Worm (Caenorhabditis elegans) whole organism, young adult: ENCODE results near the gene F32D8.3.

Source experiments
- B0336.3 ChIP-seq: fragments of 200-800 bp; sonication (Bioruptor generic); IDR thresholded peaks from 2 replicates; pipeline ENCODE4 v1.3.6; 2022; ENCODE audit warnings: missing genetic modification characterization, missing compliant biosample characterization
- C06A6.2 ChIP-seq: fragments of 200-800 bp; sonication (Bioruptor generic); conservative IDR thresholded peaks from 2 replicates; pipeline ENCODE4 v1.3.6; 2022; ENCODE audit warnings: missing genetic modification characterization, missing compliant biosample characterization
- F10E7.11 ChIP-seq: sonication (generic microtip); optimal IDR thresholded peaks from 2 replicates; lab custom pipeline; 2017; ENCODE audit warnings: mild to moderate bottlenecking, missing genetic modification characterization, moderate library complexity, missing compliant biosample characterization
- F23B12.7 ChIP-seq: sonication (generic microtip); optimal IDR thresholded peaks from 2 replicates; lab custom pipeline; 2017; ENCODE audit warnings: missing genetic modification characterization, mild to moderate bottlenecking, missing compliant biosample characterization, antibody characterized with exemption, moderate library complexity; ENCODE audit not compliant: insufficient read depth
- F33H1.4 ChIP-seq: fragments of 200-800 bp; sonication (Bioruptor generic); IDR thresholded peaks from 2 replicates; pipeline ENCODE4 v1.3.6; 2022; ENCODE audit warnings: missing genetic modification reagents, missing genetic modification characterization, missing compliant biosample characterization
- F37B4.10 ChIP-seq: fragments of 200-800 bp; sonication (Bioruptor generic); IDR thresholded peaks from 2 replicates; pipeline ENCODE4 v1.3.6; 2022; ENCODE audit warnings: missing genetic modification characterization, missing compliant biosample characterization
- F39B2.1 ChIP-seq: fragments of 200-800 bp; sonication (Bioruptor generic); IDR thresholded peaks from 2 replicates; pipeline ENCODE4 v1.3.6; 2022; ENCODE audit warnings: missing genetic modification reagents, missing genetic modification characterization, missing compliant biosample characterization
- F55B11.4 ChIP-seq: sonication (generic microtip); optimal IDR thresholded peaks from 2 replicates; lab custom pipeline; 2016; ENCODE audit warnings: missing compliant biosample characterization, missing genetic modification characterization, borderline replicate concordance; ENCODE audit not compliant: insufficient read depth
- Y67H2A.10 ChIP-seq: fragments of 200-800 bp; sonication (Bioruptor generic); conservative IDR thresholded peaks from 2 replicates; pipeline ENCODE4 v1.3.6; 2022; ENCODE audit warnings: missing genetic modification reagents, missing genetic modification characterization, missing compliant biosample characterization
- Y79H2A.3 ChIP-seq: fragments of 200-800 bp; sonication (Bioruptor generic); conservative IDR thresholded peaks from 2 replicates; pipeline ENCODE4 v1.3.6; 2022; ENCODE audit warnings: missing genetic modification reagents, missing genetic modification characterization, missing compliant biosample characterization
- akir-1 ChIP-seq: fragments of 200-800 bp; sonication (Bioruptor generic); optimal IDR thresholded peaks from 2 replicates; lab custom pipeline; 2018; ENCODE audit warnings: mild to moderate bottlenecking, missing genetic modification characterization, moderate library complexity, missing compliant biosample characterization
- aptf-3 ChIP-seq: fragments of 200-800 bp; sonication (Bioruptor generic); IDR thresholded peaks from 2 replicates; pipeline ENCODE4 v1.3.6; 2022; ENCODE audit warnings: missing genetic modification characterization, missing compliant biosample characterization
- atf-7 ChIP-seq: sonication (generic microtip); optimal IDR thresholded peaks from 2 replicates; lab custom pipeline; 2017; ENCODE audit warnings: mild to moderate bottlenecking, missing genetic modification characterization, missing compliant biosample characterization
- athp-1 ChIP-seq: sonication (generic microtip); optimal IDR thresholded peaks from 2 replicates; lab custom pipeline; 2017; ENCODE audit warnings: mild to moderate bottlenecking, missing genetic modification characterization, missing compliant biosample characterization
- attf-3 ChIP-seq: fragments of 200-800 bp; sonication (Bioruptor generic); conservative IDR thresholded peaks from 2 replicates; pipeline ENCODE4 v1.3.6; 2022; ENCODE audit warnings: missing genetic modification reagents, missing genetic modification characterization, missing compliant biosample characterization
- bed-2 ChIP-seq: fragments of 200-800 bp; sonication (Bioruptor generic); IDR thresholded peaks from 2 replicates; pipeline ENCODE4 v1.3.6; 2022; ENCODE audit warnings: missing genetic modification reagents, missing genetic modification characterization, missing compliant biosample characterization
- ccch-3 ChIP-seq: fragments of 200-800 bp; sonication (Bioruptor generic); optimal IDR thresholded peaks from 2 replicates; lab custom pipeline; 2018; ENCODE audit warnings: mild to moderate bottlenecking, missing genetic modification characterization, missing compliant biosample characterization
- cebp-2 ChIP-seq: fragments of 200-800 bp; sonication (Bioruptor generic); IDR thresholded peaks from 2 replicates; pipeline ENCODE4 v1.3.6; 2022; ENCODE audit warnings: missing genetic modification characterization, missing compliant biosample characterization
- ceh-100 ChIP-seq: fragments of 200-800 bp; sonication (Bioruptor generic); IDR thresholded peaks from 2 replicates; pipeline ENCODE4 v1.3.6; 2022; ENCODE audit warnings: missing genetic modification reagents, missing genetic modification characterization, missing compliant biosample characterization
- ceh-40 ChIP-seq: fragments of 200-800 bp; sonication (Bioruptor generic); IDR thresholded peaks from 2 replicates; pipeline ENCODE4 v1.3.6; 2022; ENCODE audit warnings: missing genetic modification characterization, missing compliant biosample characterization
- ceh-91 ChIP-seq: fragments of 200-800 bp; sonication (Bioruptor generic); IDR thresholded peaks from 2 replicates; pipeline ENCODE4 v1.3.6; 2022; ENCODE audit warnings: missing genetic modification reagents, missing genetic modification characterization, missing compliant biosample characterization
- chd-7 ChIP-seq: sonication (generic microtip); optimal IDR thresholded peaks from 2 replicates; lab custom pipeline; 2016; ENCODE audit warnings: mild to moderate bottlenecking, missing genetic modification characterization, moderate library complexity, missing compliant biosample characterization
- dox-1 ChIP-seq: fragments of 200-800 bp; sonication (Bioruptor generic); IDR thresholded peaks from 2 replicates; pipeline ENCODE4 v1.3.6; 2022; ENCODE audit warnings: missing genetic modification reagents, missing genetic modification characterization, missing compliant biosample characterization
- dpl-1 ChIP-seq: fragments of 150-350 bp; optimal IDR thresholded peaks from 2 replicates; lab custom pipeline; 2014; ENCODE audit warnings: missing biosample characterization, missing genetic modification reagents, missing genetic modification characterization
- egrh-3 ChIP-seq: fragments of 200-800 bp; sonication (Bioruptor generic); IDR thresholded peaks from 2 replicates; pipeline ENCODE4 v1.3.6; 2022; ENCODE audit warnings: missing genetic modification reagents, missing genetic modification characterization, missing compliant biosample characterization
- fkh-3 ChIP-seq: sonication (generic microtip); optimal IDR thresholded peaks from 2 replicates; lab custom pipeline; 2016; ENCODE audit warnings: mild to moderate bottlenecking, missing genetic modification characterization, missing compliant biosample characterization
- him-1 ChIP-seq: sonication (generic microtip); optimal IDR thresholded peaks from 2 replicates; lab custom pipeline; 2016; ENCODE audit warnings: missing genotype, missing genetic modification reagents, missing genetic modification characterization, missing compliant biosample characterization
- let-526 ChIP-seq: fragments of 200-800 bp; sonication (Bioruptor generic); IDR thresholded peaks from 2 replicates; pipeline ENCODE4 v1.3.6; 2022; ENCODE audit warnings: missing genetic modification reagents, missing genetic modification characterization, missing compliant biosample characterization
- lin-26 ChIP-seq: fragments of 200-800 bp; sonication (Bioruptor generic); IDR thresholded peaks from 2 replicates; pipeline ENCODE4 v1.3.6; 2022; ENCODE audit warnings: missing genetic modification reagents, missing genetic modification characterization, missing compliant biosample characterization
- lin-54 ChIP-seq: fragments of 200-800 bp; sonication (Bioruptor generic); optimal IDR thresholded peaks from 2 replicates; lab custom pipeline; 2018; ENCODE audit warnings: mild to moderate bottlenecking, missing genetic modification characterization, missing compliant biosample characterization
- madf-3 ChIP-seq: fragments of 200-800 bp; sonication (Bioruptor generic); IDR thresholded peaks from 2 replicates; pipeline ENCODE4 v1.3.6; 2022; ENCODE audit warnings: missing genetic modification reagents, missing genetic modification characterization, missing compliant biosample characterization
- mcd-1 ChIP-seq: fragments of 200-800 bp; sonication (Bioruptor generic); IDR thresholded peaks from 2 replicates; pipeline ENCODE4 v1.3.6; 2022; ENCODE audit warnings: missing genetic modification reagents, missing genetic modification characterization, missing compliant biosample characterization
- mel-28 ChIP-seq: sonication (generic microtip); optimal IDR thresholded peaks from 2 replicates; lab custom pipeline; 2016; ENCODE audit warnings: borderline replicate concordance, mild to moderate bottlenecking, missing genetic modification characterization, missing compliant biosample characterization
- mes-4 ChIP-seq: sonication (generic microtip); optimal IDR thresholded peaks from 2 replicates; lab custom pipeline; 2016; ENCODE audit warnings: missing genotype, missing genetic modification characterization, missing compliant biosample characterization
- mxl-1 ChIP-seq: sonication (generic microtip); optimal IDR thresholded peaks from 2 replicates; lab custom pipeline; 2016; ENCODE audit warnings: missing genetic modification characterization, missing compliant biosample characterization
- nfya-2 ChIP-seq: fragments of 200-800 bp; sonication (Bioruptor generic); IDR thresholded peaks from 2 replicates; pipeline ENCODE4 v1.3.6; 2022; ENCODE audit warnings: missing genetic modification reagents, missing genetic modification characterization, missing compliant biosample characterization
- nhr-120 ChIP-seq: fragments of 200-800 bp; sonication (Bioruptor generic); IDR thresholded peaks from 2 replicates; pipeline ENCODE4 v1.3.6; 2022; ENCODE audit warnings: missing genetic modification characterization, missing compliant biosample characterization
- nhr-179 ChIP-seq: sonication (generic microtip); optimal IDR thresholded peaks from 2 replicates; lab custom pipeline; 2016; ENCODE audit warnings: mild to moderate bottlenecking, missing genetic modification characterization, missing compliant biosample characterization
- nhr-90 ChIP-seq: sonication (generic microtip); optimal IDR thresholded peaks from 2 replicates; lab custom pipeline; 2016; ENCODE audit warnings: missing genotype, mild to moderate bottlenecking, missing genetic modification characterization, missing compliant biosample characterization
- pbrm-1 ChIP-seq: fragments of 200-800 bp; sonication (Bioruptor generic); IDR thresholded peaks from 2 replicates; pipeline ENCODE4 v1.3.6; 2022; ENCODE audit warnings: missing genetic modification reagents, missing genetic modification characterization, missing compliant biosample characterization
- rcor-1 ChIP-seq: fragments of 200-800 bp; sonication (Bioruptor generic); IDR thresholded peaks from 2 replicates; pipeline ENCODE4 v1.3.6; 2022; ENCODE audit warnings: missing genetic modification reagents, missing genetic modification characterization, missing compliant biosample characterization
- rpc-1 ChIP-seq, 2 experiments: fragments of 150-350 bp in 1 of 2; sonication (generic microtip) in 1 of 2; optimal IDR thresholded peaks; 2 replicates each; lab custom pipeline; 2014 to 2018; ENCODE audit warnings: missing biosample characterization in 1 of 2, missing genetic modification characterization in 1 of 2, missing genetic modification reagents in 1 of 2, missing genotype in 1 of 2
- snpc-1.3 ChIP-seq: sonication (generic microtip); optimal IDR thresholded peaks from 2 replicates; lab custom pipeline; 2017; ENCODE audit warnings: missing genetic modification characterization, mild to moderate bottlenecking, missing compliant biosample characterization, antibody characterized with exemption, moderate library complexity, missing genotype, missing genetic modification reagents; ENCODE audit not compliant: insufficient read depth
- tbp1 ChIP-seq: fragments of 200-800 bp; sonication (Bioruptor generic); optimal IDR thresholded peaks from 2 replicates; lab custom pipeline; 2018; ENCODE audit warnings: mild to moderate bottlenecking, missing genetic modification characterization, missing compliant biosample characterization
- tlf-1 ChIP-seq: fragments of 200-800 bp; sonication (Bioruptor generic); optimal IDR thresholded peaks from 2 replicates; lab custom pipeline; 2018; ENCODE audit warnings: mild to moderate bottlenecking, missing genetic modification characterization, missing compliant biosample characterization
- zim-3 ChIP-seq: sonication (generic microtip); optimal IDR thresholded peaks from 2 replicates; lab custom pipeline; 2017; ENCODE audit warnings: mild to moderate bottlenecking, missing genetic modification characterization, moderate library complexity, missing compliant biosample characterization
- ztf-18 ChIP-seq: sonication (generic microtip); optimal IDR thresholded peaks from 2 replicates; lab custom pipeline; 2016; ENCODE audit warnings: missing genotype, mild to moderate bottlenecking, missing genetic modification characterization, missing compliant biosample characterization
- ztf-28 ChIP-seq: fragments of 200-800 bp; sonication (Bioruptor generic); IDR thresholded peaks from 2 replicates; pipeline ENCODE4 v1.3.6; 2022; ENCODE audit warnings: missing genetic modification reagents, missing genetic modification characterization, missing compliant biosample characterization

F32D8.3 gene

DNA sequence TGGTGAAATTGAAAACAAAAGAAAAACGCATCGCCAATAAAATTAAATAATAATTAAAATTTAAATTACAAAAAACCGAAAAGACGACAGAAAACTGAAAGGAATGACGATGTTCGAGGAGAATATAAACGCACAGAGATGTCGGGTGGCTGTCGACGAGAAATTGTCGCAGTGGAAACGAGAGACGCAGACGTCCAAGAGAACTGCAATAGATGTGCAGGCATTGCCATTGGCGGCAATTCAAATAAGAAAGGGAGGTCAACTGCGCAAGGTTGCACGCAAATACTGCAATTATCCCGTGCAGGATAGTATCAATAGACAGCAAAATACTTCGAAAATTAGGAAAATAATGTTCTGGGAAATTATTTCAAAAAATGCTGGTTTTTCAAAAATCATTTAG is 10.5 kb downstream of the F32D8.3 start (continued):
- TF ChIP-seq F33H1.4: peak; percentile 88
- TF ChIP-seq dox-1 (GFP tag; lab: Robert Waterston, UW): peak; percentile 99
- TF ChIP-seq fkh-3: no peak
- TF ChIP-seq nhr-120 (GFP tag; lab: Robert Waterston, UW): 0 out of 2 replicates have a peak, but pooled peaks have one; percentile 69
- peak; percentile 94 for TF ChIP-seq F39B2.1 (GFP tag; lab: Robert Waterston, UW)
- TF ChIP-seq nhr-90 (tag; lab: Kevin White, UChicago): peak; percentile 96
- TF ChIP-seq chd-7 (tag; lab: Kevin White, UChicago): peak; percentile 97
- peak; percentile 79 for TF ChIP-seq ccch-3
- peak; percentile 1 for TF ChIP-seq mel-28 (tag; lab: Kevin White, UChicago)
- TF ChIP-seq F37B4.10 (GFP tag; lab: Robert Waterston, UW): 0 out of 2 replicates have a peak, but pooled peaks have one; percentile 90
- 0 out of 2 replicates have a peak, but pooled peaks have one; percentile 55 for TF ChIP-seq aptf-3
- peak; percentile 71 for TF ChIP-seq akir-1
- peak; percentile 84 for TF ChIP-seq lin-26 (GFP tag; lab: Robert Waterston, UW)
- peak; percentile 89 for TF ChIP-seq F23B12.7 (tag; lab: Kevin White, UChicago)
- peak; percentile 95 for TF ChIP-seq C06A6.2 (GFP tag; lab: Robert Waterston, UW)
- peak; percentile 88; the same call in 1 of the 2 replicates for TF ChIP-seq Y79H2A.3
- TF ChIP-seq madf-3 (GFP tag; lab: Robert Waterston, UW): peak; percentile 98
- peak; percentile 80 for TF ChIP-seq snpc-1.3 (tag; lab: Kevin White, UChicago)
- TF ChIP-seq rpc-1 (optimal IDR thresholded peaks at IDR 0.05; lab: Kevin White, UChicago): no peak
- no peak for TF ChIP-seq rpc-1 (tag; optimal IDR thresholded peaks at IDR 0.05; lab: Kevin White, UChicago)
- peak; percentile 95 for TF ChIP-seq ceh-91
- peak; percentile 87 for TF ChIP-seq F10E7.11 (tag; lab: Kevin White, UChicago)
- peak; percentile 96 for TF ChIP-seq rcor-1 (GFP tag; lab: Robert Waterston, UW)
- TF ChIP-seq egrh-3 (GFP tag; lab: Robert Waterston, UW): peak; percentile 73
- TF ChIP-seq mcd-1 (GFP tag; lab: Robert Waterston, UW): peak; percentile 98
- peak; percentile 91 for TF ChIP-seq Y67H2A.10 (GFP tag; lab: Robert Waterston, UW)
- TF ChIP-seq tlf-1 (GFP tag; lab: Kevin White, UChicago): peak; percentile 99
- TF ChIP-seq atf-7: peak; percentile 96
- TF ChIP-seq pbrm-1: peak; percentile 98
- TF ChIP-seq mxl-1 (tag; lab: Kevin White, UChicago): no peak
- peak; percentile 90 for TF ChIP-seq ceh-100 (GFP tag; lab: Robert Waterston, UW)
- TF ChIP-seq bed-2 (GFP tag; lab: Robert Waterston, UW): peak; percentile 81; the same call in 1 of the 2 replicates
- peak; percentile 97 for TF ChIP-seq nfya-2
- peak; percentile 95 for TF ChIP-seq let-526 (GFP tag; lab: Robert Waterston, UW)
- peak; percentile 100 for TF ChIP-seq lin-54
- TF ChIP-seq B0336.3 (GFP tag; lab: Robert Waterston, UW): peak; percentile 97
- TF ChIP-seq nhr-179 (tag; lab: Kevin White, UChicago): no peak
- TF ChIP-seq ztf-28 (GFP tag; lab: Robert Waterston, UW): peak; percentile 93
- peak; percentile 85 for TF ChIP-seq ztf-18 (tag; lab: Kevin White, UChicago)
- TF ChIP-seq zim-3 (tag; lab: Kevin White, UChicago): peak; percentile 94
- TF ChIP-seq tbp1 (GFP tag; lab: Kevin White, UChicago): peak; percentile 79
- peak; percentile 83 for TF ChIP-seq attf-3
- peak; percentile 87 for TF ChIP-seq ceh-40 (GFP tag; lab: Robert Waterston, UW)
- peak; percentile 99 for TF ChIP-seq athp-1 (tag; lab: Kevin White, UChicago)
- no peak for TF ChIP-seq F55B11.4 (tag; lab: Kevin White, UChicago)
- TF ChIP-seq cebp-2 (GFP tag; lab: Robert Waterston, UW): peak; percentile 89; the same call in 1 of the 2 replicates
- peak; percentile 14 for TF ChIP-seq mes-4 (tag; lab: Kevin White, UChicago)
- TF ChIP-seq him-1: peak; percentile 95
- peak; percentile 99 for TF ChIP-seq dpl-1 (GFP tag; lab: Kevin White, UChicago)
